In genomic region chrV:8247311-8248105, ce11 we compare ENCODE assay signal across 3 worm cellular contexts.
TF ChIP-seq lines count a peak whose summit lies in the region.

No protein-coding gene starts in this region.

TF ChIP-seq in whole organism, L1 larva, 84 proteins besides CTCF, POLR2A, EP300 and RAD21 (continued from another document and continues in another):
- peak; percentile 23 for TF ChIP-seq lir-3 (tag; optimal IDR thresholded peaks at IDR 0.05; lab: Kevin White, UChicago; ENCODE audit: poor library complexity)
- TF ChIP-seq aha-1 (tag; optimal IDR thresholded peaks at IDR 0.05; lab: Kevin White, UChicago) = peak; percentile 24
- peak; percentile 99 for TF ChIP-seq snpc-4 (tag; optimal IDR thresholded peaks at IDR 0.05; lab: Kevin White, UChicago)
- TF ChIP-seq nhr-76 (tag; optimal IDR thresholded peaks at IDR 0.05; lab: Kevin White, UChicago) = peak; percentile 6
- peak; percentile 38 to 66 for TF ChIP-seq efl-1 (optimal IDR thresholded peaks at IDR 0.05; lab: Kevin White, UChicago)
- peak in 1 of 2 experiments; percentile 97 for TF ChIP-seq efl-1 (GFP tag; optimal IDR thresholded peaks at IDR 0.05 in 1 of 2; lab: Kevin White, UChicago)
- TF ChIP-seq grh-1 (GFP tag; IDR thresholded peaks at IDR 0.05; lab: Robert Waterston, UW) = peak; percentile 66; the same call in 1 of the 2 replicates
- TF ChIP-seq nhr-28 (tag; optimal IDR thresholded peaks at IDR 0.05; lab: Kevin White, UChicago) = no peak
- TF ChIP-seq nhr-77 (tag; optimal IDR thresholded peaks at IDR 0.05; lab: Kevin White, UChicago) = peak; percentile 79
- TF ChIP-seq sox-4 (tag; optimal IDR thresholded peaks at IDR 0.05; lab: Kevin White, UChicago) = no peak
- peak in 3 of 6 experiments; percentile 50 to 76 (median 67) for TF ChIP-seq elt-3 (tag; optimal IDR thresholded peaks at IDR 0.05; lab: Kevin White, UChicago)
- no peak for TF ChIP-seq unc-30 (tag; optimal IDR thresholded peaks at IDR 0.05; lab: Kevin White, UChicago)
- TF ChIP-seq ceh-63 (GFP tag; optimal IDR thresholded peaks at IDR 0.05; lab: Kevin White, UChicago) = no peak
- TF ChIP-seq tlp-1 (tag; optimal IDR thresholded peaks at IDR 0.05; lab: Kevin White, UChicago) = no peak
- peak; percentile 34 for TF ChIP-seq sup-37 (GFP tag; optimal IDR thresholded peaks at IDR 0.05; lab: Kevin White, UChicago)
- TF ChIP-seq egl-13 (tag; optimal IDR thresholded peaks at IDR 0.05; lab: Kevin White, UChicago) = no peak
- no peak for TF ChIP-seq C34B4.2 (tag; optimal IDR thresholded peaks at IDR 0.05; lab: Kevin White, UChicago)
- TF ChIP-seq elt-2 (tag; optimal IDR thresholded peaks at IDR 0.05; lab: Kevin White, UChicago) = peak; percentile 90
- no peak for TF ChIP-seq ceh-8 (GFP tag; optimal IDR thresholded peaks at IDR 0.05; lab: Kevin White, UChicago)
- peak; percentile 90 for TF ChIP-seq ama-1 (optimal IDR thresholded peaks at IDR 0.05; lab: Kevin White, UChicago)
- no peak for TF ChIP-seq Y116A8C.19 (tag; optimal IDR thresholded peaks at IDR 0.05; lab: Kevin White, UChicago; ENCODE audit: borderline replicate concordance)
- TF ChIP-seq nhr-84 (tag; optimal IDR thresholded peaks at IDR 0.05; lab: Kevin White, UChicago) = no peak
- TF ChIP-seq mdl-1 (tag; optimal IDR thresholded peaks at IDR 0.05; lab: Kevin White, UChicago) = peak in 1 of 2 experiments; percentile 9
- no peak for TF ChIP-seq fkh-10 (GFP tag; optimal IDR thresholded peaks at IDR 0.05; lab: Kevin White, UChicago)
- TF ChIP-seq unc-62 (GFP tag; optimal IDR thresholded peaks at IDR 0.05; lab: Kevin White, UChicago) = no peak
- TF ChIP-seq mef-2 (tag; optimal IDR thresholded peaks at IDR 0.05; lab: Kevin White, UChicago) = no peak
- peak; percentile 62 for TF ChIP-seq xbp-1 (tag; optimal IDR thresholded peaks at IDR 0.05; lab: Kevin White, UChicago)
- TF ChIP-seq lin-39 (tag; optimal IDR thresholded peaks at IDR 0.05; lab: Kevin White, UChicago) = peak; percentile 81
- TF ChIP-seq mab-9 (GFP tag; IDR thresholded peaks at IDR 0.05; lab: Robert Waterston, UW) = 0 out of 2 replicates have a peak, but pooled peaks have one; percentile 26
- peak; percentile 95 for TF ChIP-seq rnt-1 (tag; optimal IDR thresholded peaks at IDR 0.05; lab: Kevin White, UChicago)
- peak; percentile 90 for TF ChIP-seq nhr-71 (tag; optimal IDR thresholded peaks at IDR 0.05; lab: Kevin White, UChicago)
- no peak for TF ChIP-seq unc-86 (tag; optimal IDR thresholded peaks at IDR 0.05; lab: Kevin White, UChicago)
- TF ChIP-seq zip-4 (GFP tag; optimal IDR thresholded peaks at IDR 0.05; lab: Kevin White, UChicago) = peak; percentile 58
- peak in 2 of 3 experiments; percentile 19 to 24 for TF ChIP-seq dpl-1 (GFP tag; optimal IDR thresholded peaks at IDR 0.05; lab: Kevin White, UChicago)
- TF ChIP-seq hpl-2 (GFP tag; optimal IDR thresholded peaks at IDR 0.05; lab: Kevin White, UChicago) = peak; percentile 54
- peak; percentile 71 for TF ChIP-seq fos-1 (tag; optimal IDR thresholded peaks at IDR 0.05; lab: Kevin White, UChicago)
- peak; percentile 36 for TF ChIP-seq efl-3 (GFP tag; optimal IDR thresholded peaks at IDR 0.05; lab: Kevin White, UChicago)
- TF ChIP-seq unc-130 (tag; optimal IDR thresholded peaks at IDR 0.05; lab: Kevin White, UChicago) = no peak
- TF ChIP-seq aly-2 (tag; optimal IDR thresholded peaks at IDR 0.05; lab: Kevin White, UChicago) = peak; percentile 73
- TF ChIP-seq lin-13 (GFP tag; optimal IDR thresholded peaks at IDR 0.05; lab: Kevin White, UChicago) = peak; percentile 61
- peak; percentile 81 for TF ChIP-seq snu-23 (GFP tag; optimal IDR thresholded peaks at IDR 0.05; lab: Kevin White, UChicago)
- TF ChIP-seq C04F5.9 (tag; optimal IDR thresholded peaks at IDR 0.05; lab: Kevin White, UChicago) = peak; percentile 19
- TF ChIP-seq nhr-20 (tag; optimal IDR thresholded peaks at IDR 0.05; lab: Kevin White, UChicago) = peak; percentile 84

TF ChIP-seq in whole organism, L3 larva, 47 proteins besides CTCF, POLR2A, EP300 and RAD21 (continued from another document):
- TF ChIP-seq ama-1 (optimal IDR thresholded peaks at IDR 0.05; lab: Kevin White, UChicago) (peak; percentile 95), skn-1 (tag; optimal IDR thresholded peaks at IDR 0.05; lab: Kevin White, UChicago) (no peak), pha-4 (tag; optimal IDR thresholded peaks at IDR 0.05; lab: Kevin White, UChicago) (peak; percentile 20), sea-2 (GFP tag; optimal IDR thresholded peaks at IDR 0.05; lab: Kevin White, UChicago) (no peak), R02D3.7 (tag; optimal IDR thresholded peaks at IDR 0.05; lab: Kevin White, UChicago) (peak; percentile 57), nhr-23 (tag; optimal IDR thresholded peaks at IDR 0.05; lab: Kevin White, UChicago) (peak; percentile 85), nhr-77 (tag; optimal IDR thresholded peaks at IDR 0.05; lab: Kevin White, UChicago) (peak; percentile 78), lsy-12 (tag; optimal IDR thresholded peaks at IDR 0.05; lab: Kevin White, UChicago) (peak; percentile 53), ceh-28 (tag; optimal IDR thresholded peaks at IDR 0.05; lab: Kevin White, UChicago) (peak; percentile 69), elt-2 (tag; optimal IDR thresholded peaks at IDR 0.05; lab: Kevin White, UChicago) (peak; percentile 66), fkh-2 (tag; optimal IDR thresholded peaks at IDR 0.05; lab: Kevin White, UChicago) (no peak), elt-3 (tag; optimal IDR thresholded peaks at IDR 0.05; lab: Kevin White, UChicago) (peak in 1 of 3 experiments; percentile 68), unc-39 (tag; optimal IDR thresholded peaks at IDR 0.05; lab: Kevin White, UChicago) (no peak), unc-62 (GFP tag; optimal IDR thresholded peaks at IDR 0.05; lab: Kevin White, UChicago) (peak; percentile 10), fkh-10 (GFP tag; optimal IDR thresholded peaks at IDR 0.05; lab: Kevin White, UChicago) (no peak), ZK546.5 (tag; optimal IDR thresholded peaks at IDR 0.05; lab: Kevin White, UChicago) (no peak), daf-12 (tag; optimal IDR thresholded peaks at IDR 0.05; lab: Kevin White, UChicago) (no peak), nhr-25 (tag; optimal IDR thresholded peaks at IDR 0.05; lab: Kevin White, UChicago) (peak; percentile 62), nhr-237 (tag; optimal IDR thresholded peaks at IDR 0.05; lab: Kevin White, UChicago) (no peak), snpc-4 (tag; optimal IDR thresholded peaks at IDR 0.05; lab: Kevin White, UChicago) (peak; percentile 99), hmg-11 (tag; optimal IDR thresholded peaks at IDR 0.05; lab: Kevin White, UChicago) (no peak), fos-1 (tag; optimal IDR thresholded peaks at IDR 0.05; lab: Kevin White, UChicago) (peak; percentile 48)

TF ChIP-seq in whole organism, young adult, 124 proteins besides CTCF, POLR2A, EP300 and RAD21 (continued from another document and continues in another):
- TF ChIP-seq attf-6 (GFP tag; IDR thresholded peaks at IDR 0.05; lab: Robert Waterston, UW) (peak; percentile 94), dpl-1 (GFP tag; optimal IDR thresholded peaks at IDR 0.05; lab: Kevin White, UChicago) (no peak), atf-7 (tag; optimal IDR thresholded peaks at IDR 0.05; lab: Kevin White, UChicago) (no peak), F52B5.7 (tag; optimal IDR thresholded peaks at IDR 0.05; lab: Kevin White, UChicago) (no peak), ceh-91 (GFP tag; IDR thresholded peaks at IDR 0.05; lab: Robert Waterston, UW) (0 out of 2 replicates have a peak, but pooled peaks have one; percentile 24), tbp1 (GFP tag; optimal IDR thresholded peaks at IDR 0.05; lab: Kevin White, UChicago) (peak; percentile 88), Y53G8AR.9 (GFP tag; conservative IDR thresholded peaks at IDR 0.05; lab: Robert Waterston, UW) (peak; percentile 82), B0261.1 (tag; optimal IDR thresholded peaks at IDR 0.05; lab: Kevin White, UChicago) (peak; percentile 69), rpc-1 (optimal IDR thresholded peaks at IDR 0.05; lab: Kevin White, UChicago) (peak; percentile 60), rpc-1 (tag; optimal IDR thresholded peaks at IDR 0.05; lab: Kevin White, UChicago) (peak; percentile 80), madf-3 (GFP tag; IDR thresholded peaks at IDR 0.05; lab: Robert Waterston, UW) (no peak), pha-4 (tag; optimal IDR thresholded peaks at IDR 0.05; lab: Kevin White, UChicago) (no peak), hlh-26 (GFP tag; conservative IDR thresholded peaks at IDR 0.05; lab: Robert Waterston, UW) (no peak), C17E4.6 (GFP tag; IDR thresholded peaks at IDR 0.05; lab: Robert Waterston, UW) (peak; percentile 70), let-607 (tag; optimal IDR thresholded peaks at IDR 0.05; lab: Kevin White, UChicago) (no peak), ZK185.1 (tag; optimal IDR thresholded peaks at IDR 0.05; lab: Kevin White, UChicago; ENCODE audit: poor library complexity, severe bottlenecking) (peak; percentile 39), K12H6.12 (tag; optimal IDR thresholded peaks at IDR 0.05; lab: Kevin White, UChicago) (no peak), zfh-2 (GFP tag; conservative IDR thresholded peaks at IDR 0.05; lab: Robert Waterston, UW) (no peak), lin-54 (GFP tag; optimal IDR thresholded peaks at IDR 0.05; lab: Kevin White, UChicago) (no peak), mel-28 (tag; optimal IDR thresholded peaks at IDR 0.05; lab: Kevin White, UChicago; ENCODE audit: borderline replicate concordance) (no peak), ekl-4 (GFP tag; IDR thresholded peaks at IDR 0.05; lab: Robert Waterston, UW) (peak; percentile 80), snpc-1.3 (tag; optimal IDR thresholded peaks at IDR 0.05; lab: Kevin White, UChicago; ENCODE audit: insufficient read depth) (peak; percentile 97), chd-7 (tag; optimal IDR thresholded peaks at IDR 0.05; lab: Kevin White, UChicago) (no peak), F33H1.4 (GFP tag; IDR thresholded peaks at IDR 0.05; lab: Robert Waterston, UW) (peak; percentile 64), athp-1 (tag; optimal IDR thresholded peaks at IDR 0.05; lab: Kevin White, UChicago) (no peak), attf-5 (GFP tag; optimal IDR thresholded peaks at IDR 0.05; lab: Kevin White, UChicago) (no peak), snpc-4 (GFP tag; optimal IDR thresholded peaks at IDR 0.05; lab: Kevin White, UChicago) (peak; percentile 99), snpc-4 (tag; optimal IDR thresholded peaks at IDR 0.05; lab: Kevin White, UChicago) (peak; percentile 97 to 100 (median 99)), ztf-18 (tag; optimal IDR thresholded peaks at IDR 0.05; lab: Kevin White, UChicago) (peak; percentile 61), ceh-27 (GFP tag; optimal IDR thresholded peaks at IDR 0.05; lab: Kevin White, UChicago) (peak; percentile 42), Y67H2A.10 (GFP tag; conservative IDR thresholded peaks at IDR 0.05; lab: Robert Waterston, UW) (no peak), lin-35 (GFP tag; optimal IDR thresholded peaks at IDR 0.05; lab: Kevin White, UChicago) (peak in 2 of 3 experiments; percentile 42 to 47), unc-130 (GFP tag; optimal IDR thresholded peaks at IDR 0.05; lab: Kevin White, UChicago) (peak; percentile 72), ceh-58 (GFP tag; IDR thresholded peaks at IDR 0.05; lab: Robert Waterston, UW) (no peak), sea-2 (GFP tag; IDR thresholded peaks at IDR 0.05; lab: Robert Waterston, UW) (no peak), egrh-3 (GFP tag; IDR thresholded peaks at IDR 0.05; lab: Robert Waterston, UW) (no peak), hmg-1.2 (GFP tag; IDR thresholded peaks at IDR 0.05; lab: Robert Waterston, UW) (peak; percentile 90), rcor-1 (GFP tag; IDR thresholded peaks at IDR 0.05; lab: Robert Waterston, UW) (peak; percentile 90), unc-62 (GFP tag; optimal IDR thresholded peaks at IDR 0.05; lab: Kevin White, UChicago) (no peak), nfya-2 (GFP tag; IDR thresholded peaks at IDR 0.05; lab: Robert Waterston, UW) (0 out of 2 replicates have a peak, but pooled peaks have one; percentile 31), ama-1 (optimal IDR thresholded peaks at IDR 0.05; lab: Kevin White, UChicago) (peak; percentile 94), ama-1 (GFP tag; optimal IDR thresholded peaks at IDR 0.05; lab: Kevin White, UChicago) (peak in 1 of 2 experiments; percentile 72), aptf-3 (GFP tag; IDR thresholded peaks at IDR 0.05; lab: Robert Waterston, UW) (no peak), zim-3 (tag; optimal IDR thresholded peaks at IDR 0.05; lab: Kevin White, UChicago) (no peak), ztf-6 (GFP tag; IDR thresholded peaks at IDR 0.05; lab: Robert Waterston, UW) (no peak), sptf-2 (GFP tag; optimal IDR thresholded peaks at IDR 0.05; lab: Kevin White, UChicago) (no peak), die-1 (tag; optimal IDR thresholded peaks at IDR 0.05; lab: Kevin White, UChicago) (peak; percentile 49), cebp-2 (GFP tag; IDR thresholded peaks at IDR 0.05; lab: Robert Waterston, UW) (no peak), D2030.7 (GFP tag; IDR thresholded peaks at IDR 0.05; lab: Robert Waterston, UW) (peak; percentile 96), bed-1 (GFP tag; IDR thresholded peaks at IDR 0.05; lab: Robert Waterston, UW) (no peak), ztf-22 (GFP tag; optimal IDR thresholded peaks at IDR 0.05; lab: Kevin White, UChicago) (no peak), snpc-3.4 (tag; optimal IDR thresholded peaks at IDR 0.05; lab: Kevin White, UChicago) (peak; percentile 97), F57C9.4 (tag; optimal IDR thresholded peaks at IDR 0.05; lab: Kevin White, UChicago) (no peak), tbx-9 (tag; optimal IDR thresholded peaks at IDR 0.05; lab: Kevin White, UChicago; ENCODE audit: borderline replicate concordance) (no peak), C06A6.2 (GFP tag; conservative IDR thresholded peaks at IDR 0.05; lab: Robert Waterston, UW) (no peak), madf-8 (GFP tag; conservative IDR thresholded peaks at IDR 0.05; lab: Robert Waterston, UW) (peak; percentile 53), sdz-38 (tag; optimal IDR thresholded peaks at IDR 0.05; lab: Kevin White, UChicago) (no peak), F39B2.1 (GFP tag; IDR thresholded peaks at IDR 0.05; lab: Robert Waterston, UW) (no peak), attf-3 (GFP tag; conservative IDR thresholded peaks at IDR 0.05; lab: Robert Waterston, UW) (0 out of 2 replicates have a peak, but pooled peaks have one; percentile 31), akir-1 (GFP tag; optimal IDR thresholded peaks at IDR 0.05; lab: Kevin White, UChicago) (no peak), T07F8.4 (tag; optimal IDR thresholded peaks at IDR 0.05; lab: Kevin White, UChicago) (no peak), rec-8 (tag; optimal IDR thresholded peaks at IDR 0.05; lab: Kevin White, UChicago) (peak in 1 of 2 experiments; percentile 17), efl-1 (GFP tag; optimal IDR thresholded peaks at IDR 0.05; lab: Kevin White, UChicago) (peak; percentile 17), T26A5.8 (tag; optimal IDR thresholded peaks at IDR 0.05; lab: Kevin White, UChicago) (no peak), nhr-80 (tag; optimal IDR thresholded peaks at IDR 0.05; lab: Kevin White, UChicago) (peak; percentile 16), madf-6 (GFP tag; IDR thresholded peaks at IDR 0.05; lab: Robert Waterston, UW) (peak; percentile 89), ztf-25 (GFP tag; IDR thresholded peaks at IDR 0.05; lab: Robert Waterston, UW) (no peak), nhr-90 (tag; optimal IDR thresholded peaks at IDR 0.05; lab: Kevin White, UChicago) (peak; percentile 16), egl-44 (GFP tag; IDR thresholded peaks at IDR 0.05; lab: Robert Waterston, UW) (0 out of 2 replicates have a peak, but pooled peaks have one; percentile 34), aptf-2 (GFP tag; conservative IDR thresholded peaks at IDR 0.05; lab: Robert Waterston, UW) (no peak), hsf-1 (GFP tag; IDR thresholded peaks at IDR 0.05; lab: Robert Waterston, UW) (peak; percentile 91), mcd-1 (GFP tag; IDR thresholded peaks at IDR 0.05; lab: Robert Waterston, UW) (peak; percentile 75), B0035.1 (tag; optimal IDR thresholded peaks at IDR 0.05; lab: Kevin White, UChicago) (peak; percentile 46), mxl-1 (tag; optimal IDR thresholded peaks at IDR 0.05; lab: Kevin White, UChicago) (peak; percentile 42), B0019.2 (GFP tag; conservative IDR thresholded peaks at IDR 0.05; lab: Robert Waterston, UW) (no peak)
